Fruit fly (Drosophila melanogaster) whole organism, pupa: ENCODE measurements around the gene svp.

Experiments used
- CG10348 ChIP-seq: fragments of 200-800 bp; sonication (Bioruptor generic); IDR thresholded peaks from 2 replicates; pipeline ENCODE4 v1.3.6; 2022; ENCODE audit warnings: missing biosample characterization, missing genetic modification characterization
- CG34367 ChIP-seq: fragments of 200-800 bp; sonication (Bioruptor generic); optimal IDR thresholded peaks from 2 replicates; lab custom pipeline; 2018; ENCODE audit warnings: missing biosample characterization, mild to moderate bottlenecking, missing genetic modification characterization
- CG4496 ChIP-seq: fragments of 200-800 bp; sonication (Bioruptor generic); IDR thresholded peaks from 3 replicates; pipeline ENCODE4 v1.3.6; 2022; ENCODE audit warnings: missing biosample characterization, missing genetic modification characterization
- rn ChIP-seq: fragments of 200-800 bp; sonication (Bioruptor generic); IDR thresholded peaks from 2 replicates; pipeline ENCODE4 v1.3.6; 2022; ENCODE audit warnings: missing biosample characterization, missing genetic modification characterization

DNA sequence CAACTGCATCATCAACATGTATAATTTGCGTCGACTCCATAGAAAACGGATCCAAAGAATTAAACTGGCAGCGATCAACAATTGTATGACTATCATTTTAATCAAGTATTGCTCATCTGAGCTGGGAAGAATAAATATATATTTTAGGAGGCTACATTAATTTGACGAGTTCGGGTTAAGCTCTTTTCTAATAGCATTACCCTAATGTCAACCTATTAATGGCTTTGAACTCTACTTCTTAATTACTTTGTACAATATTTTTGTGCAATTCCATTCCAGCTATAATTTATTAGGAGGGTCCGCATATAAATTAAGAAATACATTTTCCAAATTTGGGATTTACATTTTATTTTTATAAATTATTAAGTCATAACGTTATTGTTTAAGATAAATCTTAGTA lies 21.7 kb upstream of the svp start, which contains the start of gene Cyp313a2:
- TF ChIP-seq CG34367 (tag; lab: Kevin White, UChicago) (no peak), CG4496 (GFP tag; lab: Robert Waterston, UW) (no peak), CG10348 (no peak), rn (GFP tag; lab: Robert Waterston, UW) (no peak)
